Worm (Caenorhabditis elegans): Measurements from ENCODE around the gene K02C4.5.

The K02C4.5 gene

ce11 chrII:8104998-8105397 lies 26.8 kb downstream of the K02C4.5 start, which contains the start of gene sfxn-5 (continued):
- TF ChIP-seq ceh-88 (GFP tag; IDR thresholded peaks at IDR 0.05) (no peak), sptf-1 (tag; optimal IDR thresholded peaks at IDR 0.05) (no peak), C04F5.9 (tag; optimal IDR thresholded peaks at IDR 0.05) (no peak), snu-23 (GFP tag; optimal IDR thresholded peaks at IDR 0.05) (peak; percentile 59), swsn-7 (tag; optimal IDR thresholded peaks at IDR 0.05) (no peak), efl-1 (optimal IDR thresholded peaks at IDR 0.05) (peak in 1 of 2 experiments; percentile 25), efl-1 (GFP tag; optimal IDR thresholded peaks at IDR 0.05 in 1 of 2) (peak in 1 of 2 experiments; percentile 1), dsc-1 (tag; optimal IDR thresholded peaks at IDR 0.05) (no peak), nhr-90 (tag; optimal IDR thresholded peaks at IDR 0.05; ENCODE audit: poor library complexity) (no peak), ceh-90 (tag; optimal IDR thresholded peaks at IDR 0.05) (no peak), ztf-4 (tag; optimal IDR thresholded peaks at IDR 0.05) (no peak), tlp-1 (tag; optimal IDR thresholded peaks at IDR 0.05) (no peak), irx-1 (tag; optimal IDR thresholded peaks at IDR 0.05) (no peak), fos-1 (tag; optimal IDR thresholded peaks at IDR 0.05) (peak; percentile 11), mef-2 (tag; optimal IDR thresholded peaks at IDR 0.05) (no peak), nhr-11 (tag; optimal IDR thresholded peaks at IDR 0.05) (no peak), ceh-8 (GFP tag; optimal IDR thresholded peaks at IDR 0.05) (no peak), elt-3 (tag; optimal IDR thresholded peaks at IDR 0.05) (no peak), egl-13 (tag; optimal IDR thresholded peaks at IDR 0.05) (no peak), Y116A8C.19 (tag; optimal IDR thresholded peaks at IDR 0.05; ENCODE audit: borderline replicate concordance) (no peak), nhr-237 (tag; optimal IDR thresholded peaks at IDR 0.05) (no peak), lin-14 (GFP tag; optimal IDR thresholded peaks at IDR 0.05) (peak; percentile 82), mep-1 (tag; optimal IDR thresholded peaks at IDR 0.05) (peak; percentile 73), jun-1 (tag; optimal IDR thresholded peaks at IDR 0.05) (no peak), nhr-20 (tag; optimal IDR thresholded peaks at IDR 0.05) (peak; percentile 20), lin-39 (tag; optimal IDR thresholded peaks at IDR 0.05) (no peak), lin-15B (tag; optimal IDR thresholded peaks at IDR 0.05) (no peak), ceh-82 (tag; optimal IDR thresholded peaks at IDR 0.05) (no peak), efl-3 (GFP tag; optimal IDR thresholded peaks at IDR 0.05) (no peak), hlh-4 (tag; optimal IDR thresholded peaks at IDR 0.05) (no peak), mdl-1 (tag; optimal IDR thresholded peaks at IDR 0.05) (peak in 1 of 2 experiments; percentile 1)

- TF ChIP-seq zip-4 (GFP tag; optimal IDR thresholded peaks at IDR 0.05): no peak
- TF ChIP-seq nhr-20 (tag; optimal IDR thresholded peaks at IDR 0.05): peak; percentile 61
- peak; percentile 74 for TF ChIP-seq nhr-71 (tag; optimal IDR thresholded peaks at IDR 0.05)
- peak; percentile 57 to 77 for TF ChIP-seq lsy-2 (tag; optimal IDR thresholded peaks at IDR 0.05)
- peak; percentile 20 for TF ChIP-seq xbp-1 (tag; optimal IDR thresholded peaks at IDR 0.05)
- no peak for TF ChIP-seq ceh-90 (tag; optimal IDR thresholded peaks at IDR 0.05)
- no peak for TF ChIP-seq lin-39 (tag; optimal IDR thresholded peaks at IDR 0.05)
- TF ChIP-seq C34B4.2 (tag; optimal IDR thresholded peaks at IDR 0.05): no peak
- peak; percentile 7 for TF ChIP-seq ztf-4 (tag; optimal IDR thresholded peaks at IDR 0.05)
- no peak for TF ChIP-seq mef-2 (tag; optimal IDR thresholded peaks at IDR 0.05)
- peak; percentile 47 for TF ChIP-seq fos-1 (tag; optimal IDR thresholded peaks at IDR 0.05)
- TF ChIP-seq hpl-2 (GFP tag; optimal IDR thresholded peaks at IDR 0.05): no peak
- TF ChIP-seq ces-1 (GFP tag; optimal IDR thresholded peaks at IDR 0.05): no peak
- TF ChIP-seq Y116A8C.19 (tag; optimal IDR thresholded peaks at IDR 0.05; ENCODE audit: borderline replicate concordance): no peak
- peak; percentile 56 for TF ChIP-seq nhr-19 (GFP tag; conservative IDR thresholded peaks at IDR 0.05)
- peak; percentile 29 to 84 for TF ChIP-seq lin-35 (GFP tag; optimal IDR thresholded peaks at IDR 0.05)
- TF ChIP-seq nhr-237 (tag; optimal IDR thresholded peaks at IDR 0.05): no peak
- peak; percentile 66 for TF ChIP-seq nhr-77 (tag; optimal IDR thresholded peaks at IDR 0.05)
- peak in 1 of 2 experiments; percentile 35 for TF ChIP-seq egl-27 (tag; optimal IDR thresholded peaks at IDR 0.05)
- no peak for TF ChIP-seq pqm-1 (tag; optimal IDR thresholded peaks at IDR 0.05)
- peak; percentile 55 for TF ChIP-seq unc-130 (tag; optimal IDR thresholded peaks at IDR 0.05)
- TF ChIP-seq unc-62 (GFP tag; optimal IDR thresholded peaks at IDR 0.05): no peak
- TF ChIP-seq vab-15 (tag; optimal IDR thresholded peaks at IDR 0.05): peak; percentile 57
- TF ChIP-seq C16A3.4 (tag; optimal IDR thresholded peaks at IDR 0.05): peak; percentile 81
- TF ChIP-seq fkh-8 (tag; optimal IDR thresholded peaks at IDR 0.05): no peak
- no peak for TF ChIP-seq sptf-1 (tag; optimal IDR thresholded peaks at IDR 0.05)
- TF ChIP-seq ceh-82 (tag; optimal IDR thresholded peaks at IDR 0.05): peak in 1 of 3 experiments; percentile 19
- no peak for TF ChIP-seq ama-1 (optimal IDR thresholded peaks at IDR 0.05)
- TF ChIP-seq C04F5.9 (tag; optimal IDR thresholded peaks at IDR 0.05): no peak
- TF ChIP-seq elt-3 (tag; optimal IDR thresholded peaks at IDR 0.05): peak in 2 of 6 experiments; percentile 34 to 48
- no peak for TF ChIP-seq ets-5 (GFP tag; IDR thresholded peaks at IDR 0.05)
- no peak for TF ChIP-seq tlp-1 (tag; optimal IDR thresholded peaks at IDR 0.05)
- TF ChIP-seq nhr-90 (tag; optimal IDR thresholded peaks at IDR 0.05; ENCODE audit: poor library complexity): peak; percentile 78
These were observed 28.9 kb downstream of the K02C4.5 start, which contains the start of the genes chst-1 and C41C4.9 for ce11 chrII:8106921-8107695. Gene chst-1 (minus strand): TSS chrII:8106971. Gene C41C4.9 (plus strand): TSS chrII:8107645.
